Worm (Caenorhabditis elegans) whole organism, early embryonic: ENCODE results near the gene clec-166.

Source experiments
- B0310.2 ChIP-seq: sonication (generic microtip); optimal IDR thresholded peaks from 2 replicates; lab custom pipeline; 2016; ENCODE audit warnings: mild to moderate bottlenecking, missing genetic modification characterization, missing compliant biosample characterization
- ama-1 ChIP-seq: fragments of 150-350 bp; optimal IDR thresholded peaks from 2 replicates; lab custom pipeline; 2014

DNA sequence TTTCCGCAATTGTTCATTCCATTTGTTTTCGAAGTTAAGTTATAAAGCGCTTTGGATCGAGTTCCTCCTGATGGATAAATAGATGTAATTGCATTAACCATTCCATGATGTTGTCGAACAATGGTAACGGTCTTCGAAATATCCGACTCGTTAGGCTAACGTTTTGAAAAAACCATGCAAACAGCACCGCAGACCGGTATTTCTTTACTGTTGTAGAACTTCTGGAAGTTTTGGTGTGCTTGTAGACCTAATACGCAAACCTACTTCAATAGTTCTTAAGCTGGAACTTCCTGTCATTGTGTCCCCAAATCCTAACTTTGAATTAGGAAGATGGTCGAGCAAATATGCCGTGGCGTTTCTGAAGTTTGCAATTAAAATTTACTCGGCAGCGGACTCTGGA is 5.9 kb downstream of the clec-166 start, which contains the start of gene F38A1.9:
- TF ChIP-seq ama-1 (no peak), B0310.2 (tag; lab: Kevin White, UChicago) (no peak)
